Fruit fly (Drosophila melanogaster) S2 (cell line): ENCODE measurements around the gene gish.

Experiments used
- CG8478 ChIP-seq: fragments of >200 bp; optimal IDR thresholded peaks from 2 replicates; lab custom pipeline; 2018
- CTCF ChIP-seq, 2 experiments: fragments of >200 bp; optimal IDR thresholded peaks; 2 replicates each; lab custom pipeline; 2018

DNA sequence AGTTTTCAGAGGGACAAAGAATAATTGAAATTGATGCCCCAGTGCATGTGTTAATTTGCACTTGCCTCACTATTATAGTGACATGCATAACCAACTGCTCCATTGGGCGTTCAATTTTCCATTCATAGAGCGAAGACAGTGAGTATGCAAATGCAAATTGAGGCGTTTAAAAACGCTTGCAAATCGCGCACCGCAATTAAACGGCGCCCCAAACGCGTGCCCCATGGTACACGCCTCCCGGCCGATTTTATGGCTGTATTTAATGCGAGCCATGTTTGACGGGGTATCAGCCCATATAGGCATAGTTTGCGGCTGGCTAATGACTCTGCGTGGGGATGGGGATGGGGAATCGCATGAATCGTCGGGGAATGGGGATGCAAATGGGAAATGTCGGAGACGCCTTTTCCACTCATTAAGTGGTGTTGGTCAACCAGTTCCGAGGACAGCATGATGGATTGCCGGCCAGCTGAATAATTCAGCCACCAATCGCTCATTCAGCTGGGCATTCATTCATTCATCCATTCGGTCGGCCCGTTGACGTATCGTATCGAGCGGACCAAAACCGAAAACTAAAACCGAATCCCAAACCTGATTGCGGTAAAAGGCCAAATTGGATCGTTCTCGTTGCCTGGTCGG lies 63.3 kb downstream of the gish start:
- TF ChIP-seq CTCF (optimal IDR thresholded peaks at IDR 0.05; lab: Kevin White, UChicago) (no peak), CG8478 (lab: Kevin White, UChicago) (no peak)
